Fruit fly (Drosophila melanogaster): ENCODE results near the gene CG2839.

DNA sequence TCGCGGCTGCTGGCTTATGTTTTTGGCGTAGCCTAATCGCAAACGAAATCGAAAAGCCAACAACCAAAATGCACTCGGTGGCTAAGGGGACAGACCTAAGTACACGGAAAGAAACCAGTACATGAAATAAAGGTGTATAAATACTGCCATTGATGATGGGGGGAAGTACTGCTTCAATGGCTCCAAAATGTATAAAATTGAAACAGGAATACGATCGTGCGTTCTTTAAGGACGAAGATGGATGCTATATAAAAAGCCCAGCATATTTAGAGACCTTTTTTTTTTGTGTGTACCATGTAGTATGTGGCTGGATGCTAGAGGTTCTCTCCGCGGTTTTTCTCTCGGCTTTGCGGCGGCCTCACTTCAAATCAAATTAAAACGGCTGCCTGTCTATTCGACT lies 4.7 kb downstream of the CG2839 start:
- no peak for TF ChIP-seq pan (optimal IDR thresholded peaks at IDR 0.05)
- no peak for TF ChIP-seq usp (GFP tag; optimal IDR thresholded peaks at IDR 0.05)
- TF ChIP-seq Dll (optimal IDR thresholded peaks at IDR 0.05): no peak
- no peak for TF ChIP-seq CG8478 (optimal IDR thresholded peaks at IDR 0.05)
- no peak for TF ChIP-seq EcR (GFP tag; optimal IDR thresholded peaks at IDR 0.05)
